Worm (Caenorhabditis elegans) whole organism, L4/young adult: ENCODE results near the gene mam-7.

Experiments used
- W03F9.2 ChIP-seq: fragments of 150-350 bp; optimal IDR thresholded peaks from 2 replicates; lab custom pipeline; 2014; ENCODE audit warnings: missing biosample characterization, missing genetic modification characterization
- him-1 ChIP-seq: sonication (generic microtip); optimal IDR thresholded peaks from 2 replicates; lab custom pipeline; 2016; ENCODE audit warnings: missing genotype, missing genetic modification reagents, missing genetic modification characterization, missing compliant biosample characterization

ce11 chrIII:9922874-9923273 lies 29.9 kb downstream of the mam-7 start, which contains the start of gene cbp-2:
- TF ChIP-seq W03F9.2 (tag; lab: Kevin White, UChicago) (no peak), him-1 (tag; lab: Kevin White, UChicago) (no peak)
